Worm (Caenorhabditis elegans): Measurements from ENCODE around the gene hlh-26.

DNA sequence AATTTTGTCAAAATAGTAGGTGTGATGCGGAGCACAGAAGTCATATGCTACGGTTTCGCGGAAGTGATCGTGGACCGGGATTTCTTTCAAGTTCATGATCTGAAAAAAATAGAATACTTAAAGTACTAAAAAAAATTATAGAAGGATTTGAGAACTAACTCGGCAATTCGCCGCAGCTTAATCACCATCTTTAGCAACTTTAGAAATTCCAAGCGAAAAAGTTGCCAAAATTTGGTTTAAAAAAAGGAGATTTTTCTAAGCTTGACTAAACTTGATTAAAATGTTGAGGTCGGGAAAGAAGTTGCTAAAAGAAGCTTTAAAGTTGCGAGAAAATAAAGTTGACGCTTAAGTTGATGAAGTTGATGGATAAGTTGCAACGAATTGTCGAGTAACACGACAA, 15.9 kb downstream of the hlh-26 start, which contains the start of gene ZK177.9:
- TF ChIP-seq fkh-10 (GFP tag; optimal IDR thresholded peaks at IDR 0.05) (no peak), ahr-1 (tag; optimal IDR thresholded peaks at IDR 0.05) (no peak), F13H6.1 (tag; optimal IDR thresholded peaks at IDR 0.05) (no peak)

Data from whole organism, late embryonic.